Fruit fly (Drosophila melanogaster) whole organism, embryonic: ENCODE data around the gene Snx27.

Experiments used
- Abd-B ChIP-seq: fragments of 200-800 bp; sonication (Bioruptor generic); optimal IDR thresholded peaks from 2 replicates; lab custom pipeline; 2018; ENCODE audit warnings: missing biosample characterization, mild to moderate bottlenecking, missing genetic modification characterization, moderate library complexity
- CG10366 ChIP-seq: fragments of 200-800 bp; sonication (Bioruptor generic); IDR thresholded peaks from 2 replicates; pipeline ENCODE4 v1.3.6; 2022; ENCODE audit warnings: missing biosample characterization, missing genetic modification characterization
- CG11093 ChIP-seq: fragments of 200-800 bp; sonication (Bioruptor generic); IDR thresholded peaks from 3 replicates; pipeline ENCODE4 v1.3.6; 2022; ENCODE audit warnings: missing biosample characterization, missing genetic modification characterization
- CG11504 ChIP-seq: fragments of 200-800 bp; sonication (Bioruptor generic); optimal IDR thresholded peaks from 3 replicates; lab custom pipeline; 2019; ENCODE audit warnings: missing biosample characterization, mild to moderate bottlenecking, missing genetic modification characterization, moderate library complexity
- CG12155 ChIP-seq: fragments of 200-800 bp; sonication (Bioruptor generic); optimal IDR thresholded peaks from 3 replicates; lab custom pipeline; 2016; ENCODE audit warnings: missing biosample characterization, missing genetic modification characterization
- CG14965 ChIP-seq: fragments of 200-800 bp; sonication (Bioruptor generic); optimal IDR thresholded peaks from 2 replicates; lab custom pipeline; 2016; ENCODE audit warnings: missing biosample characterization, missing genetic modification characterization, borderline replicate concordance
- CG15696 ChIP-seq: fragments of 200-800 bp; sonication (Bioruptor generic); optimal IDR thresholded peaks from 2 replicates; lab custom pipeline; 2019; ENCODE audit warnings: missing biosample characterization, mild to moderate bottlenecking, missing genetic modification characterization, moderate library complexity
- CG1792 ChIP-seq: fragments of 200-800 bp; sonication (Bioruptor generic); optimal IDR thresholded peaks from 2 replicates; lab custom pipeline; 2016; ENCODE audit warnings: missing biosample characterization, missing genetic modification characterization
- CG18262 ChIP-seq: fragments of 200-800 bp; optimal IDR thresholded peaks from 3 replicates; lab custom pipeline; 2019; ENCODE audit warnings: missing biosample characterization, mild to moderate bottlenecking, missing genetic modification characterization, moderate library complexity
- CG2712 ChIP-seq: fragments of 200-800 bp; optimal IDR thresholded peaks from 3 replicates; lab custom pipeline; 2019; ENCODE audit warnings: missing biosample characterization, mild to moderate bottlenecking, missing genetic modification characterization, moderate library complexity
- CG30403 ChIP-seq: fragments of 200-800 bp; sonication (Bioruptor generic); optimal IDR thresholded peaks from 3 replicates; lab custom pipeline; 2016; ENCODE audit warnings: missing biosample characterization, missing genetic modification characterization
- CG6813 ChIP-seq: fragments of 200-800 bp; sonication (Bioruptor generic); optimal IDR thresholded peaks from 2 replicates; lab custom pipeline; 2017; ENCODE audit warnings: missing biosample characterization, missing genetic modification characterization, mild to moderate bottlenecking, moderate library complexity, missing genetic modification reagents
- CG7372 ChIP-seq: fragments of 200-800 bp; sonication (Bioruptor generic); IDR thresholded peaks from 2 replicates; pipeline ENCODE4 v1.3.6; 2022; ENCODE audit warnings: missing biosample characterization, missing genetic modification characterization
- CG7786 ChIP-seq: fragments of 200-800 bp; sonication (Bioruptor generic); optimal IDR thresholded peaks from 2 replicates; lab custom pipeline; 2016; ENCODE audit warnings: missing biosample characterization, missing genetic modification characterization
- CG9817 ChIP-seq: fragments of 200-800 bp; sonication (Bioruptor generic); optimal IDR thresholded peaks from 2 replicates; lab custom pipeline; 2018; ENCODE audit warnings: missing biosample characterization, mild to moderate bottlenecking, missing genetic modification characterization, moderate library complexity
- CTCF ChIP-seq: fragments of 200-800 bp; sonication (Bioruptor generic); optimal IDR thresholded peaks from 2 replicates; lab custom pipeline; 2017; ENCODE audit warnings: missing biosample characterization, mild to moderate bottlenecking, missing genetic modification characterization, moderate library complexity
- Camta ChIP-seq: fragments of 200-800 bp; sonication (Bioruptor generic); optimal IDR thresholded peaks from 2 replicates; lab custom pipeline; 2016; ENCODE audit warnings: missing biosample characterization, missing genetic modification characterization
- Dip2 ChIP-seq: fragments of 200-800 bp; sonication (Bioruptor generic); IDR thresholded peaks from 2 replicates; pipeline ENCODE4 v1.3.6; 2022; ENCODE audit warnings: missing biosample characterization, missing genetic modification characterization
- Dll ChIP-seq: fragments of 200-800 bp; sonication (Bioruptor generic); IDR thresholded peaks from 4 replicates; pipeline ENCODE4 v1.3.6; 2022; ENCODE audit warnings: missing biosample characterization, missing genetic modification characterization; ENCODE audit not compliant: partially characterized antibody
- E2f1 ChIP-seq: fragments of 200-800 bp; sonication (Bioruptor generic); IDR thresholded peaks from 2 replicates; pipeline ENCODE4 v1.3.6; 2022; ENCODE audit warnings: missing biosample characterization, missing genetic modification characterization
- GATAe ChIP-seq: fragments of 200-800 bp; sonication (Bioruptor generic); conservative IDR thresholded peaks from 2 replicates; pipeline ENCODE4 v1.3.6; 2022; ENCODE audit warnings: missing biosample characterization, missing genetic modification characterization
- HLH54F ChIP-seq: fragments of 200-800 bp; sonication (Bioruptor generic); optimal IDR thresholded peaks from 3 replicates; lab custom pipeline; 2016; ENCODE audit warnings: missing biosample characterization, missing genetic modification characterization
- MESR4 ChIP-seq: fragments of 200-800 bp; sonication (Bioruptor generic); optimal IDR thresholded peaks from 2 replicates; lab custom pipeline; 2018; ENCODE audit warnings: missing biosample characterization, mild to moderate bottlenecking, missing genetic modification characterization, moderate library complexity
- Mes4 ChIP-seq: fragments of 200-800 bp; sonication (Bioruptor generic); optimal IDR thresholded peaks from 2 replicates; lab custom pipeline; 2016; ENCODE audit warnings: missing biosample characterization, missing genetic modification characterization
- Rx ChIP-seq: fragments of 200-800 bp; sonication (Bioruptor generic); IDR thresholded peaks from 2 replicates; pipeline ENCODE4 v1.3.6; 2022; ENCODE audit warnings: missing biosample characterization, missing genetic modification characterization
- Scr ChIP-seq: fragments of 200-800 bp; sonication (Bioruptor generic); IDR thresholded peaks from 2 replicates; pipeline ENCODE4 v1.3.6; 2022; ENCODE audit warnings: missing biosample characterization, missing genetic modification characterization; ENCODE audit not compliant: partially characterized antibody
- Spps ChIP-seq: fragments of 200-800 bp; sonication (Bioruptor generic); optimal IDR thresholded peaks from 2 replicates; lab custom pipeline; 2018; ENCODE audit warnings: missing biosample characterization, mild to moderate bottlenecking, missing genetic modification characterization
- amos ChIP-seq: fragments of 200-800 bp; sonication (Bioruptor generic); IDR thresholded peaks from 2 replicates; pipeline ENCODE4 v1.3.6; 2022; ENCODE audit warnings: missing biosample characterization, missing genetic modification characterization; ENCODE audit not compliant: partially characterized antibody
- ato ChIP-seq: fragments of 200-800 bp; sonication (Bioruptor generic); IDR thresholded peaks from 2 replicates; pipeline ENCODE4 v1.3.6; 2022; ENCODE audit warnings: missing biosample characterization, missing genetic modification characterization; ENCODE audit not compliant: partially characterized antibody
- bowl ChIP-seq: fragments of 200-800 bp; sonication (Bioruptor generic); IDR thresholded peaks from 2 replicates; pipeline ENCODE4 v1.3.6; 2022; ENCODE audit warnings: missing biosample characterization, missing genetic modification characterization
- dysf ChIP-seq: fragments of 200-800 bp; sonication (Bioruptor generic); IDR thresholded peaks from 3 replicates; pipeline ENCODE4 v1.3.6; 2022; ENCODE audit warnings: missing biosample characterization, missing genetic modification characterization
- emc ChIP-seq: fragments of 200-800 bp; sonication (Bioruptor generic); optimal IDR thresholded peaks from 2 replicates; lab custom pipeline; 2016; ENCODE audit warnings: missing biosample characterization, missing genetic modification characterization
- gcm ChIP-seq: fragments of 200-800 bp; sonication (Bioruptor generic); optimal IDR thresholded peaks from 2 replicates; lab custom pipeline; 2019; ENCODE audit warnings: missing biosample characterization, mild to moderate bottlenecking, missing genetic modification characterization, moderate library complexity
- gro ChIP-seq: fragments of 200-800 bp; sonication (Bioruptor generic); optimal IDR thresholded peaks from 2 replicates; lab custom pipeline; 2016; ENCODE audit warnings: missing biosample characterization, missing genetic modification characterization
- ind ChIP-seq: fragments of 200-800 bp; sonication (Bioruptor generic); optimal IDR thresholded peaks from 3 replicates; lab custom pipeline; 2016; ENCODE audit warnings: missing biosample characterization, missing genetic modification characterization
- kah ChIP-seq: fragments of 200-800 bp; sonication (Bioruptor generic); optimal IDR thresholded peaks from 2 replicates; lab custom pipeline; 2018; ENCODE audit warnings: missing biosample characterization, mild to moderate bottlenecking, missing genetic modification characterization
- ken ChIP-seq: fragments of 200-800 bp; sonication (Bioruptor generic); IDR thresholded peaks from 3 replicates; pipeline ENCODE4 v1.3.6; 2022; ENCODE audit warnings: missing biosample characterization, missing genetic modification characterization
- lola ChIP-seq, 3 experiments: fragments of >200 bp in 2 of 3; fragments of 200-800 bp in 1 of 3; sonication (Bioruptor generic) in 1 of 3; optimal IDR thresholded peaks; 2 replicates each; lab custom pipeline; 2017 to 2019; ENCODE audit warnings: missing biosample characterization in 3 of 3, missing genetic modification characterization in 3 of 3, mild to moderate bottlenecking in 1 of 3, moderate library complexity in 1 of 3
- nerfin-1 ChIP-seq: fragments of 200-800 bp; sonication (Bioruptor generic); optimal IDR thresholded peaks from 3 replicates; lab custom pipeline; 2019; ENCODE audit warnings: missing biosample characterization, mild to moderate bottlenecking, missing genetic modification characterization, moderate library complexity
- oc ChIP-seq: fragments of 200-800 bp; sonication (Bioruptor generic); optimal IDR thresholded peaks from 2 replicates; lab custom pipeline; 2018; ENCODE audit warnings: missing biosample characterization, mild to moderate bottlenecking, missing genetic modification characterization, moderate library complexity
- org-1 ChIP-seq: fragments of 200-800 bp; sonication (Bioruptor generic); optimal IDR thresholded peaks from 2 replicates; lab custom pipeline; 2017; ENCODE audit warnings: missing biosample characterization, missing genetic modification characterization
- p53 ChIP-seq: fragments of 200-800 bp; sonication (Bioruptor generic); optimal IDR thresholded peaks from 2 replicates; lab custom pipeline; 2016; ENCODE audit warnings: missing biosample characterization, missing genetic modification characterization
- pb ChIP-seq: fragments of 200-800 bp; sonication (Bioruptor generic); optimal IDR thresholded peaks from 3 replicates; lab custom pipeline; 2016; ENCODE audit warnings: missing biosample characterization, missing genetic modification characterization
- peb ChIP-seq: fragments of 200-800 bp; sonication (Bioruptor generic); IDR thresholded peaks from 2 replicates; pipeline ENCODE4 v1.3.6; 2022; ENCODE audit warnings: missing biosample characterization, missing genetic modification characterization
- pum ChIP-seq: fragments of 200-800 bp; sonication (Bioruptor generic); optimal IDR thresholded peaks from 2 replicates; lab custom pipeline; 2016; ENCODE audit warnings: missing biosample characterization, missing genetic modification characterization
- ro ChIP-seq: fragments of 200-800 bp; sonication (Bioruptor generic); IDR thresholded peaks from 2 replicates; pipeline ENCODE4 v1.3.6; 2022; ENCODE audit warnings: missing biosample characterization, missing genetic modification characterization
- sisA ChIP-seq: fragments of 200-800 bp; sonication (Bioruptor generic); IDR thresholded peaks from 2 replicates; pipeline ENCODE4 v1.3.6; 2022; ENCODE audit warnings: missing biosample characterization, missing genetic modification characterization
- tio ChIP-seq: fragments of 200-800 bp; sonication (Bioruptor generic); optimal IDR thresholded peaks from 2 replicates; lab custom pipeline; 2017; ENCODE audit warnings: missing biosample characterization, missing genetic modification characterization, inconsistent platforms
- ttk ChIP-seq: fragments of 200-800 bp; sonication (Bioruptor generic); IDR thresholded peaks from 2 replicates; pipeline ENCODE4 v2.1.2; 2022; ENCODE audit warnings: missing biosample characterization, missing genetic modification characterization
- usp ChIP-seq: fragments of >200 bp; optimal IDR thresholded peaks from 2 replicates; lab custom pipeline; 2017; ENCODE audit warnings: missing biosample characterization, missing genetic modification characterization
- wor ChIP-seq: fragments of 200-800 bp; sonication (Bioruptor generic); IDR thresholded peaks from 2 replicates; pipeline ENCODE4 v1.3.6; 2022; ENCODE audit warnings: missing biosample characterization, missing genetic modification characterization

The Snx27 gene

dm6 chrX:5724744-5725185 is 13.1 kb downstream of the Snx27 start (continued):
- no peak for TF ChIP-seq ro (GFP tag; lab: Robert Waterston, UW)
- no peak for TF ChIP-seq emc
- TF ChIP-seq HLH54F (GFP tag; lab: Kevin White, UChicago), result peak; percentile 30
- peak; percentile 67 for TF ChIP-seq CG15696 (tag; lab: Kevin White, UChicago)
- TF ChIP-seq CG10366 (GFP tag; lab: Robert Waterston, UW), result peak; percentile 40; the same call in 1 of the 2 replicates
- TF ChIP-seq ato, result no peak
- no peak for TF ChIP-seq CG12155
- TF ChIP-seq ttk (GFP tag; lab: Robert Waterston, UW), result peak; percentile 32
- TF ChIP-seq Mes4 (GFP tag; lab: Kevin White, UChicago), result peak; percentile 23
- TF ChIP-seq CG14965 (GFP tag; lab: Kevin White, UChicago), result peak; percentile 8
- TF ChIP-seq CG9817 (tag; lab: Kevin White, UChicago), result no peak
- TF ChIP-seq nerfin-1, result peak; percentile 51
- TF ChIP-seq CG11093, result peak; percentile 51; the same call in 1 of the 3 replicates
- TF ChIP-seq wor (GFP tag; lab: Robert Waterston, UW), result peak; percentile 64
- no peak for TF ChIP-seq bowl
- TF ChIP-seq CG2712 (tag; lab: Kevin White, UChicago), result peak; percentile 39
- peak in 1 of 3 experiments; percentile 54 for TF ChIP-seq lola (GFP tag; optimal IDR thresholded peaks at IDR 0.05; lab: Kevin White, UChicago)
- peak; percentile 64 for TF ChIP-seq CG6813
- no peak for TF ChIP-seq Scr
- TF ChIP-seq gcm (GFP tag; lab: Kevin White, UChicago), result peak; percentile 35
- TF ChIP-seq oc (tag; lab: Kevin White, UChicago), result no peak
- TF ChIP-seq sisA (GFP tag; lab: Robert Waterston, UW), result peak; percentile 81
- TF ChIP-seq CG30403 (GFP tag; lab: Kevin White, UChicago), result peak; percentile 32
- peak; percentile 20; the same call in 1 of the 2 replicates for TF ChIP-seq peb (GFP tag; lab: Robert Waterston, UW)
- peak; percentile 40 for TF ChIP-seq CG18262 (tag; lab: Kevin White, UChicago)
- no peak for TF ChIP-seq usp (GFP tag; lab: Kevin White, UChicago)
- TF ChIP-seq CG1792 (GFP tag; lab: Kevin White, UChicago), result no peak
- TF ChIP-seq CG7786 (GFP tag; lab: Kevin White, UChicago), result peak; percentile 31
- TF ChIP-seq tio (GFP tag; lab: Kevin White, UChicago), result peak; percentile 25
- no peak for TF ChIP-seq MESR4
- peak; percentile 29 for TF ChIP-seq Abd-B (GFP tag; lab: Kevin White, UChicago)
- no peak for TF ChIP-seq kah (GFP tag; lab: Kevin White, UChicago)
- TF ChIP-seq Dll (GFP tag; lab: Robert Waterston, UW), result no peak
- TF ChIP-seq ind, result peak; percentile 48
- TF ChIP-seq CG11504 (tag; lab: Kevin White, UChicago), result peak; percentile 72
- TF ChIP-seq gro (GFP tag; lab: Kevin White, UChicago), result no peak
- TF ChIP-seq Camta (GFP tag; lab: Kevin White, UChicago), result peak; percentile 52
- peak; percentile 71 for TF ChIP-seq dysf
- no peak for TF ChIP-seq CG7372 (GFP tag; lab: Robert Waterston, UW)
- TF ChIP-seq pb (GFP tag; lab: Kevin White, UChicago), result peak; percentile 21
- TF ChIP-seq Rx, result peak; percentile 67
- peak; percentile 23 for TF ChIP-seq CTCF (GFP tag; lab: Kevin White, UChicago)
- TF ChIP-seq org-1 (GFP tag; lab: Kevin White, UChicago), result peak; percentile 46
- no peak for TF ChIP-seq p53 (GFP tag; lab: Kevin White, UChicago)
- TF ChIP-seq ken (GFP tag; lab: Robert Waterston, UW), result peak; percentile 54; the same call in 1 of the 3 replicates
- no peak for TF ChIP-seq amos (GFP tag; lab: Robert Waterston, UW)
- 0 out of 2 replicates have a peak, but pooled peaks have one; percentile 25 for TF ChIP-seq E2f1 (GFP tag; lab: Robert Waterston, UW)
- peak; percentile 35 for TF ChIP-seq pum (GFP tag; lab: Kevin White, UChicago)
- TF ChIP-seq GATAe (GFP tag; lab: Robert Waterston, UW), result no peak
- peak; percentile 27 for TF ChIP-seq Spps (tag; lab: Kevin White, UChicago)
- no peak for TF ChIP-seq Dip2 (GFP tag; lab: Robert Waterston, UW)
